Worm (Caenorhabditis elegans) whole organism, L1 larva: ENCODE measurements around the gene cnc-4.

ENCODE experiments used
- C16A3.4 ChIP-seq: fragments of 150-350 bp; optimal IDR thresholded peaks from 2 replicates; lab custom pipeline; 2014; ENCODE audit warnings: missing biosample characterization, missing genetic modification characterization
- aha-1 ChIP-seq: fragments of 150-350 bp; optimal IDR thresholded peaks from 2 replicates; lab custom pipeline; 2014; ENCODE audit warnings: missing biosample characterization, missing genetic modification characterization
- alr-1 ChIP-seq: fragments of 200-800 bp; sonication (Bioruptor generic); optimal IDR thresholded peaks from 2 replicates; lab custom pipeline; 2018; ENCODE audit warnings: borderline replicate concordance, mild to moderate bottlenecking, missing genetic modification characterization, missing compliant biosample characterization
- ceh-90 ChIP-seq: sonication (generic microtip); optimal IDR thresholded peaks from 2 replicates; lab custom pipeline; 2016; ENCODE audit warnings: missing genetic modification characterization, missing compliant biosample characterization
- ces-1 ChIP-seq: fragments of 150-350 bp; optimal IDR thresholded peaks from 2 replicates; lab custom pipeline; 2014; ENCODE audit warnings: missing biosample characterization, missing genetic modification reagents, missing genetic modification characterization
- dpl-1 ChIP-seq, 3 experiments: fragments of 150-350 bp in 2 of 3; sonication (generic microtip) in 1 of 3; optimal IDR thresholded peaks; 2 replicates each; lab custom pipeline; 2014 to 2017; ENCODE audit warnings: missing biosample characterization in 3 of 3, missing genetic modification characterization in 3 of 3, missing genetic modification reagents in 3 of 3
- dsc-1 ChIP-seq: sonication (generic microtip); optimal IDR thresholded peaks from 2 replicates; lab custom pipeline; 2016; ENCODE audit warnings: mild to moderate bottlenecking, missing genetic modification characterization, missing compliant biosample characterization
- efl-1 ChIP-seq, 4 experiments: fragments of 150-350 bp; optimal IDR thresholded peaks in 3 of 4; peaks in 1 of 4; 1 replicate in 1 of 4; 2 replicates in 3 of 4; lab custom pipeline; 2014; ENCODE audit warnings: missing biosample characterization in 2 of 4, missing genetic modification characterization in 2 of 4, missing genetic modification reagents in 2 of 4
- efl-3 ChIP-seq: fragments of 200-800 bp; sonication (Bioruptor generic); optimal IDR thresholded peaks from 2 replicates; lab custom pipeline; 2018; ENCODE audit warnings: mild to moderate bottlenecking, missing genetic modification characterization, missing compliant biosample characterization
- fkh-10 ChIP-seq: sonication (generic microtip); optimal IDR thresholded peaks from 2 replicates; lab custom pipeline; 2017; ENCODE audit warnings: missing biosample characterization, missing genetic modification reagents, missing genetic modification characterization
- fkh-8 ChIP-seq: sonication (generic microtip); optimal IDR thresholded peaks from 2 replicates; lab custom pipeline; 2016; ENCODE audit warnings: mild to moderate bottlenecking, missing genetic modification characterization, missing compliant biosample characterization
- fos-1 ChIP-seq: fragments of 150-350 bp; optimal IDR thresholded peaks from 2 replicates; lab custom pipeline; 2014; ENCODE audit warnings: missing biosample characterization, missing genetic modification characterization
- grh-1 ChIP-seq: fragments of 200-800 bp; sonication (Bioruptor generic); IDR thresholded peaks from 2 replicates; pipeline ENCODE4 v1.3.6; 2022; ENCODE audit warnings: missing genetic modification reagents, missing genetic modification characterization, missing compliant biosample characterization
- hlh-4 ChIP-seq: sonication (generic microtip); optimal IDR thresholded peaks from 2 replicates; lab custom pipeline; 2016; ENCODE audit warnings: mild to moderate bottlenecking, missing genetic modification characterization, missing compliant biosample characterization
- jun-1 ChIP-seq: fragments of 150-350 bp; optimal IDR thresholded peaks from 2 replicates; lab custom pipeline; 2014; ENCODE audit warnings: missing biosample characterization, missing genetic modification reagents, missing genetic modification characterization
- lin-13 ChIP-seq: fragments of 150-350 bp; optimal IDR thresholded peaks from 2 replicates; lab custom pipeline; 2014; ENCODE audit warnings: missing biosample characterization, missing genetic modification reagents, missing genetic modification characterization
- lin-14 ChIP-seq: fragments of 200-800 bp; sonication (Bioruptor generic); optimal IDR thresholded peaks from 2 replicates; lab custom pipeline; 2018; ENCODE audit warnings: mild to moderate bottlenecking, missing genetic modification characterization, moderate library complexity, missing compliant biosample characterization
- lir-3 ChIP-seq: sonication (generic microtip); optimal IDR thresholded peaks from 2 replicates; lab custom pipeline; 2016; ENCODE audit warnings: mild to moderate bottlenecking, missing genetic modification characterization, moderate library complexity, missing compliant biosample characterization; ENCODE audit not compliant: poor library complexity
- mep-1 ChIP-seq: fragments of 150-350 bp; optimal IDR thresholded peaks from 2 replicates; lab custom pipeline; 2014; ENCODE audit warnings: missing biosample characterization, missing genetic modification characterization
- nhr-20 ChIP-seq: sonication (generic microtip); optimal IDR thresholded peaks from 2 replicates; lab custom pipeline; 2016; ENCODE audit warnings: mild to moderate bottlenecking, missing genetic modification characterization, missing compliant biosample characterization
- nhr-237 ChIP-seq: fragments of 150-350 bp; optimal IDR thresholded peaks from 2 replicates; lab custom pipeline; 2014; ENCODE audit warnings: missing biosample characterization, missing genetic modification characterization
- nhr-47 ChIP-seq: sonication (generic microtip); optimal IDR thresholded peaks from 2 replicates; lab custom pipeline; 2016; ENCODE audit warnings: mild to moderate bottlenecking, missing genetic modification characterization, moderate library complexity, missing compliant biosample characterization
- nhr-71 ChIP-seq: sonication (generic microtip); optimal IDR thresholded peaks from 2 replicates; lab custom pipeline; 2016; ENCODE audit warnings: mild to moderate bottlenecking, missing genetic modification characterization, moderate library complexity, missing compliant biosample characterization
- nhr-84 ChIP-seq: sonication (generic microtip); optimal IDR thresholded peaks from 2 replicates; lab custom pipeline; 2017; ENCODE audit warnings: missing biosample characterization, missing genetic modification characterization
- pax-3 ChIP-seq: fragments of 200-800 bp; sonication (Bioruptor generic); optimal IDR thresholded peaks from 2 replicates; lab custom pipeline; 2018; ENCODE audit warnings: mild to moderate bottlenecking, missing genetic modification characterization, moderate library complexity, missing compliant biosample characterization
- skn-1 ChIP-seq: fragments of 150-350 bp; optimal IDR thresholded peaks from 2 replicates; lab custom pipeline; 2014; ENCODE audit warnings: missing biosample characterization, missing genetic modification characterization
- sox-4 ChIP-seq: sonication (generic microtip); optimal IDR thresholded peaks from 2 replicates; lab custom pipeline; 2016; ENCODE audit warnings: missing genetic modification characterization, missing compliant biosample characterization
- sptf-1 ChIP-seq: fragments of 150-350 bp; optimal IDR thresholded peaks from 2 replicates; lab custom pipeline; 2014; ENCODE audit warnings: missing biosample characterization, missing genetic modification characterization
- tbx-2 ChIP-seq: sonication (generic microtip); optimal IDR thresholded peaks from 2 replicates; lab custom pipeline; 2016; ENCODE audit warnings: missing genetic modification characterization, missing compliant biosample characterization
- unc-86 ChIP-seq: sonication (generic microtip); optimal IDR thresholded peaks from 2 replicates; lab custom pipeline; 2016; ENCODE audit warnings: missing genetic modification characterization, missing compliant biosample characterization
- unc-98 ChIP-seq: fragments of 200-800 bp; sonication (Bioruptor generic); IDR thresholded peaks from 2 replicates; pipeline ENCODE4 v1.3.6; 2022; ENCODE audit warnings: missing genetic modification characterization, missing compliant biosample characterization
- vab-15 ChIP-seq: sonication (generic microtip); optimal IDR thresholded peaks from 2 replicates; lab custom pipeline; 2017; ENCODE audit warnings: missing genotype, mild to moderate bottlenecking, missing genetic modification characterization, missing compliant biosample characterization
- zag-1 ChIP-seq: fragments of 150-350 bp; optimal IDR thresholded peaks from 2 replicates; lab custom pipeline; 2014; ENCODE audit warnings: missing biosample characterization, missing genetic modification characterization

The cnc-4 gene

ce11 chrV:1486031-1486430 lies 39.0 kb downstream of the cnc-4 start:
- TF ChIP-seq nhr-237 (tag; lab: Kevin White, UChicago), result no peak
- TF ChIP-seq fkh-10 (GFP tag; lab: Kevin White, UChicago), result peak; percentile 94
- no peak for TF ChIP-seq nhr-20 (tag; lab: Kevin White, UChicago)
- peak; percentile 76 for TF ChIP-seq ces-1 (GFP tag; lab: Kevin White, UChicago)
- TF ChIP-seq lin-14 (GFP tag; lab: Kevin White, UChicago), result peak; percentile 84
- no peak for TF ChIP-seq efl-3 (GFP tag; lab: Kevin White, UChicago)
- no peak for TF ChIP-seq nhr-84 (tag; lab: Kevin White, UChicago)

ce11 chrV:1487262-1487661 lies 40.3 kb downstream of the cnc-4 start:
- TF ChIP-seq unc-98 (GFP tag; lab: Robert Waterston, UW), result no peak
- TF ChIP-seq fkh-10 (GFP tag; lab: Kevin White, UChicago), result no peak
- no peak for TF ChIP-seq lin-13
- TF ChIP-seq vab-15 (tag; lab: Kevin White, UChicago), result no peak
- TF ChIP-seq unc-86 (tag; lab: Kevin White, UChicago), result no peak
- TF ChIP-seq sox-4 (tag; lab: Kevin White, UChicago), result peak; percentile 2
- no peak for TF ChIP-seq ceh-90 (tag; lab: Kevin White, UChicago)
- no peak for TF ChIP-seq grh-1
- TF ChIP-seq pax-3, result no peak
- peak; percentile 48 for TF ChIP-seq nhr-71 (tag; lab: Kevin White, UChicago)
- no peak for TF ChIP-seq sptf-1 (tag; lab: Kevin White, UChicago)
- no peak for TF ChIP-seq mep-1 (tag; lab: Kevin White, UChicago)
- no peak for TF ChIP-seq dpl-1 (GFP tag; optimal IDR thresholded peaks at IDR 0.05; lab: Kevin White, UChicago)
- peak; percentile 70 for TF ChIP-seq dsc-1
- TF ChIP-seq hlh-4, result peak; percentile 53
- TF ChIP-seq nhr-47 (tag; lab: Kevin White, UChicago), result peak; percentile 30
- no peak for TF ChIP-seq nhr-84 (tag; lab: Kevin White, UChicago)
- TF ChIP-seq lin-14 (GFP tag; lab: Kevin White, UChicago), result peak; percentile 30
- no peak for TF ChIP-seq C16A3.4
- no peak for TF ChIP-seq jun-1 (tag; lab: Kevin White, UChicago)
- no peak for TF ChIP-seq efl-1 (optimal IDR thresholded peaks at IDR 0.05; lab: Kevin White, UChicago)
- no peak for TF ChIP-seq efl-1 (GFP tag; optimal IDR thresholded peaks at IDR 0.05 in 1 of 2; lab: Kevin White, UChicago)
- TF ChIP-seq aha-1 (tag; lab: Kevin White, UChicago), result no peak
- no peak for TF ChIP-seq lir-3
- no peak for TF ChIP-seq fos-1
- TF ChIP-seq nhr-20 (tag; lab: Kevin White, UChicago), result no peak
- no peak for TF ChIP-seq tbx-2 (tag; lab: Kevin White, UChicago)
- peak; percentile 85 for TF ChIP-seq fkh-8
- TF ChIP-seq ces-1 (GFP tag; lab: Kevin White, UChicago), result no peak
- TF ChIP-seq zag-1 (tag; lab: Kevin White, UChicago), result no peak

- TF ChIP-seq nhr-20 (tag; lab: Kevin White, UChicago) (no peak), nhr-71 (tag; lab: Kevin White, UChicago) (peak; percentile 51), fkh-8 (peak; percentile 59), alr-1 (no peak), efl-1 (optimal IDR thresholded peaks at IDR 0.05; lab: Kevin White, UChicago) (no peak), efl-1 (GFP tag; optimal IDR thresholded peaks at IDR 0.05 in 1 of 2; lab: Kevin White, UChicago) (peak in 1 of 2 experiments; percentile 67), lin-14 (GFP tag; lab: Kevin White, UChicago) (peak; percentile 56), dsc-1 (peak; percentile 71), nhr-47 (tag; lab: Kevin White, UChicago) (peak; percentile 53), efl-3 (GFP tag; lab: Kevin White, UChicago) (no peak)
These were observed 41.6 kb downstream of the cnc-4 start for ce11 chrV:1488642-1489041.

- no peak for TF ChIP-seq grh-1
- no peak for TF ChIP-seq efl-1 (optimal IDR thresholded peaks at IDR 0.05; lab: Kevin White, UChicago)
- no peak for TF ChIP-seq efl-1 (GFP tag; optimal IDR thresholded peaks at IDR 0.05 in 1 of 2; lab: Kevin White, UChicago)
- no peak for TF ChIP-seq skn-1 (tag; lab: Kevin White, UChicago)
- TF ChIP-seq jun-1 (tag; lab: Kevin White, UChicago), result no peak
These were observed 44.5 kb downstream of the cnc-4 start, which contains the start of gene C38C3.6 for ce11 chrV:1491510-1491909. Gene C38C3.6 (minus strand): TSS chrV:1491610.
